Fruit fly (Drosophila melanogaster): ENCODE data around the gene danr.

danr gene

DNA sequence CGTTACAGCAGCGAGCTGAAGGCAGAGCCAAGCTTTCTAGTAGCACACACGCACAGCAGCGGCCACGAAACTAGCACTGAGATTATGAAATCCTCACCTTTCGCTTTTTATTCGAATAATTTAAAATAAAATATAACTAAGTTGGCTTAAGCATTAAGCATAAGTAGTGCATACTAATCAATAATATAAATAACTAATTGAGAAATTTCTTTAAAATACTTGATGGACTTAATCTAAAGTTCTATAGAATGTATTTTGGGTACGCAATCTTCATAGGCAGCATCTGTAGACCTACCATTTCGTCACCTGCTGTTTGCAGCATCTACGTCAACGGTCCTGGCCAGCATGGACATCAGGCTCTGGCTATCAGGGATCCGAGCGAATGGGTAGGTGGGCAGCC, 14.5 kb downstream of the danr start (continued):
- TF ChIP-seq CG10321 (GFP tag; IDR thresholded peaks at IDR 0.05), result no peak
- peak; percentile 54 for TF ChIP-seq CG10543 (GFP tag; optimal IDR thresholded peaks at IDR 0.05)
- TF ChIP-seq CG12659 (GFP tag; optimal IDR thresholded peaks at IDR 0.05), result no peak
- TF ChIP-seq scrt (GFP tag; optimal IDR thresholded peaks at IDR 0.05), result peak; percentile 37
- TF ChIP-seq Fer1 (GFP tag; optimal IDR thresholded peaks at IDR 0.05), result peak; percentile 70
- 0 out of 2 replicates have a peak, but pooled peaks have one; percentile 9 for TF ChIP-seq Xrp1 (GFP tag; IDR thresholded peaks at IDR 0.05)
- TF ChIP-seq CG11504 (tag; optimal IDR thresholded peaks at IDR 0.05), result peak; percentile 55
- peak; percentile 5 for TF ChIP-seq Sox100B (GFP tag; optimal IDR thresholded peaks at IDR 0.05)
- TF ChIP-seq CG31441 (GFP tag; IDR thresholded peaks at IDR 0.05), result peak; percentile 39; the same call in 1 of the 2 replicates
- TF ChIP-seq CG7839 (tag; optimal IDR thresholded peaks at IDR 0.05), result peak; percentile 36
- TF ChIP-seq CG11696 (GFP tag; IDR thresholded peaks at IDR 0.05), result peak; percentile 16; the same call in 1 of the 2 replicates
- peak; percentile 10 for TF ChIP-seq org-1 (GFP tag; optimal IDR thresholded peaks at IDR 0.05)
- TF ChIP-seq Spps (tag; optimal IDR thresholded peaks at IDR 0.05), result no peak
- peak; percentile 58 for TF ChIP-seq CG7556 (GFP tag; optimal IDR thresholded peaks at IDR 0.05)
- peak; percentile 22 for TF ChIP-seq CG10267 (tag; optimal IDR thresholded peaks at IDR 0.05)
- TF ChIP-seq bbx (GFP tag; IDR thresholded peaks at IDR 0.05; ENCODE audit: partially characterized antibody), result no peak
- peak; percentile 29 for TF ChIP-seq Nf-YC (tag; optimal IDR thresholded peaks at IDR 0.05)
- TF ChIP-seq CG16813 (GFP tag; IDR thresholded peaks at IDR 0.05; ENCODE audit: partially characterized antibody), result no peak
- 0 out of 3 replicates have a peak, but pooled peaks have one; percentile 20 for TF ChIP-seq tgo (GFP tag; IDR thresholded peaks at IDR 0.05)
- no peak for TF ChIP-seq eve (GFP tag; optimal IDR thresholded peaks at IDR 0.05)
- TF ChIP-seq CG34376 (GFP tag; optimal IDR thresholded peaks at IDR 0.05), result peak; percentile 23
- TF ChIP-seq CG17385 (GFP tag; optimal IDR thresholded peaks at IDR 0.05), result peak; percentile 1
- TF ChIP-seq CG15514 (GFP tag; optimal IDR thresholded peaks at IDR 0.05), result peak; percentile 13
- TF ChIP-seq Blimp-1 (GFP tag; optimal IDR thresholded peaks at IDR 0.05), result no peak
- TF ChIP-seq CG12769 (tag; optimal IDR thresholded peaks at IDR 0.05), result no peak
- peak; percentile 45 for TF ChIP-seq CG3281 (GFP tag; optimal IDR thresholded peaks at IDR 0.05)
- peak; percentile 32 for TF ChIP-seq sug (tag; optimal IDR thresholded peaks at IDR 0.05)
- TF ChIP-seq lab (GFP tag; optimal IDR thresholded peaks at IDR 0.05), result peak; percentile 55
- TF ChIP-seq Oli (tag; optimal IDR thresholded peaks at IDR 0.05), result peak; percentile 5
- TF ChIP-seq pita (GFP tag; optimal IDR thresholded peaks at IDR 0.05), result no peak
- peak; percentile 48 for TF ChIP-seq CG10147 (GFP tag; optimal IDR thresholded peaks at IDR 0.05)
- TF ChIP-seq CG13296 (GFP tag; optimal IDR thresholded peaks at IDR 0.05), result peak; percentile 55
- no peak for TF ChIP-seq CG12236 (GFP tag; optimal IDR thresholded peaks at IDR 0.05)
- TF ChIP-seq gcm2 (GFP tag; optimal IDR thresholded peaks at IDR 0.05), result no peak
- TF ChIP-seq CG12219 (GFP tag; optimal IDR thresholded peaks at IDR 0.05), result peak; percentile 7
- TF ChIP-seq NfI (GFP tag; optimal IDR thresholded peaks at IDR 0.05), result peak; percentile 1
- peak; percentile 49 for TF ChIP-seq Med (GFP tag)
- TF ChIP-seq Dp (GFP tag; optimal IDR thresholded peaks at IDR 0.05), result no peak
- TF ChIP-seq CG6854 (GFP tag; optimal IDR thresholded peaks at IDR 0.05), result peak; percentile 20
- no peak for TF ChIP-seq nerfin-2 (GFP tag; IDR thresholded peaks at IDR 0.05; ENCODE audit: partially characterized antibody)
- peak; percentile 52 for TF ChIP-seq dmrt99B (tag; optimal IDR thresholded peaks at IDR 0.05)
- TF ChIP-seq CG3726 (GFP tag; IDR thresholded peaks at IDR 0.05), result no peak
- peak; percentile 61; the same call in 2 of the 3 replicates for TF ChIP-seq row (GFP tag; IDR thresholded peaks at IDR 0.05)
- TF ChIP-seq CG13424 (tag; optimal IDR thresholded peaks at IDR 0.05), result peak; percentile 36
- no peak for TF ChIP-seq oc (tag; optimal IDR thresholded peaks at IDR 0.05)
- TF ChIP-seq Hr51 (GFP tag; optimal IDR thresholded peaks at IDR 0.05), result peak in 1 of 2 experiments; percentile 48
- TF ChIP-seq bsh (GFP tag; optimal IDR thresholded peaks at IDR 0.05), result no peak
- no peak for TF ChIP-seq Trl (optimal IDR thresholded peaks at IDR 0.05)
- no peak for TF ChIP-seq Trl (GFP tag; optimal IDR thresholded peaks at IDR 0.05)
